Fruit fly (Drosophila melanogaster) whole organism, wandering third instar larva: ENCODE results near the gene CG43679.

Experiments used
- CG32264 ChIP-seq: fragments of 200-800 bp; sonication (Bioruptor generic); optimal IDR thresholded peaks from 2 replicates; lab custom pipeline; 2016; ENCODE audit warnings: missing biosample characterization, missing genetic modification characterization
- CG9705 ChIP-seq: fragments of 200-800 bp; sonication (Bioruptor generic); optimal IDR thresholded peaks from 2 replicates; lab custom pipeline; 2018; ENCODE audit warnings: missing biosample characterization, mild to moderate bottlenecking, missing genetic modification characterization
- CrebA ChIP-seq: fragments of 200-800 bp; sonication (Bioruptor generic); optimal IDR thresholded peaks from 2 replicates; lab custom pipeline; 2016; ENCODE audit warnings: missing biosample characterization, mild to moderate bottlenecking, missing genetic modification characterization, borderline replicate concordance
- Dfd ChIP-seq: fragments of >200 bp; optimal IDR thresholded peaks from 2 replicates; lab custom pipeline; 2017; ENCODE audit warnings: missing biosample characterization, missing genetic modification characterization
- Dif ChIP-seq: fragments of 200-275, 200-300 bp; sonication (Bioruptor generic); optimal IDR thresholded peaks from 2 replicates; lab custom pipeline; 2018; ENCODE audit warnings: missing biosample characterization, missing genetic modification characterization; ENCODE audit not compliant: partially characterized antibody
- GATAd ChIP-seq: sonication (Bioruptor generic); optimal IDR thresholded peaks from 2 replicates; lab custom pipeline; 2016; ENCODE audit warnings: missing biosample characterization, missing genetic modification characterization
- HLH106 ChIP-seq: fragments of 200-800 bp; optimal IDR thresholded peaks from 3 replicates; lab custom pipeline; 2019; ENCODE audit warnings: missing biosample characterization, mild to moderate bottlenecking, missing genetic modification characterization, moderate library complexity
- Hnf4 ChIP-seq: fragments of 200-800 bp; sonication (Bioruptor generic); optimal IDR thresholded peaks from 2 replicates; lab custom pipeline; 2016; ENCODE audit warnings: missing biosample characterization, mild to moderate bottlenecking, missing genetic modification characterization
- Hr78 ChIP-seq: fragments of >200 bp; optimal IDR thresholded peaks from 2 replicates; lab custom pipeline; 2017; ENCODE audit warnings: missing biosample characterization, missing genetic modification characterization
- Hr83 ChIP-seq: fragments of 200-300 bp; sonication (Bioruptor generic); optimal IDR thresholded peaks from 2 replicates; lab custom pipeline; 2016; ENCODE audit warnings: missing biosample characterization, mild to moderate bottlenecking, missing genetic modification characterization, moderate library complexity; ENCODE audit not compliant: poor library complexity, severe bottlenecking
- Jra ChIP-seq: sonication (Bioruptor generic); optimal IDR thresholded peaks from 2 replicates; lab custom pipeline; 2016; ENCODE audit warnings: missing biosample characterization, missing genetic modification characterization
- Mio ChIP-seq: sonication (Bioruptor generic); optimal IDR thresholded peaks from 2 replicates; lab custom pipeline; 2016; ENCODE audit warnings: missing biosample characterization, missing genetic modification characterization
- Myc ChIP-seq: fragments of >200 bp; optimal IDR thresholded peaks from 2 replicates; lab custom pipeline; 2017
- N ChIP-seq: fragments of >200 bp; optimal IDR thresholded peaks from 2 replicates; lab custom pipeline; 2018; ENCODE audit warnings: missing biosample characterization, missing external identifiers, missing genetic modification characterization
- OdsH ChIP-seq: fragments of 200-800 bp; sonication (Bioruptor generic); optimal IDR thresholded peaks from 2 replicates; lab custom pipeline; 2016; ENCODE audit warnings: missing biosample characterization, mild to moderate bottlenecking, missing genetic modification characterization
- Rel ChIP-seq, 2 experiments: fragments of 200-800 bp; sonication (Bioruptor generic) in 1 of 2; optimal IDR thresholded peaks; 2 replicates in 1 of 2; 3 replicates in 1 of 2; lab custom pipeline; 2016 to 2019; ENCODE audit warnings: mild to moderate bottlenecking in 2 of 2, missing biosample characterization in 2 of 2, missing genetic modification characterization in 2 of 2, moderate library complexity in 1 of 2
- Sp1 ChIP-seq: fragments of 200-800 bp; sonication (Bioruptor generic); optimal IDR thresholded peaks from 3 replicates; lab custom pipeline; 2019; ENCODE audit warnings: missing biosample characterization, mild to moderate bottlenecking, missing genetic modification characterization, moderate library complexity
- Vsx2 ChIP-seq: fragments of 200-300, 225-300 bp; sonication (Bioruptor generic); optimal IDR thresholded peaks from 2 replicates; lab custom pipeline; 2018; ENCODE audit warnings: missing biosample characterization, missing genetic modification characterization; ENCODE audit not compliant: partially characterized antibody
- br ChIP-seq: fragments of 200-800 bp; sonication (Bioruptor generic); optimal IDR thresholded peaks from 2 replicates; lab custom pipeline; 2016; ENCODE audit warnings: missing biosample characterization, missing genetic modification characterization
- dl ChIP-seq, 2 experiments: fragments of 175-275, 200-275 bp in 1 of 2; fragments of 200-275 bp in 1 of 2; sonication (Bioruptor generic); optimal IDR thresholded peaks; lab custom pipeline; 2018; ENCODE audit warnings: mild to moderate bottlenecking in 2 of 2, missing biosample characterization in 2 of 2, missing genetic modification characterization in 2 of 2, moderate library complexity in 2 of 2; ENCODE audit not compliant: partially characterized antibody in 2 of 2, insufficient read depth in 1 of 2
- dsf ChIP-seq: sonication (Bioruptor generic); optimal IDR thresholded peaks from 2 replicates; lab custom pipeline; 2016; ENCODE audit warnings: missing biosample characterization, missing genetic modification characterization, borderline replicate concordance
- ey ChIP-seq: fragments of 200-800 bp; sonication (Bioruptor generic); optimal IDR thresholded peaks from 2 replicates; lab custom pipeline; 2016; ENCODE audit warnings: missing biosample characterization, missing genetic modification characterization
- fru ChIP-seq: fragments of 200-800 bp; sonication (Bioruptor generic); optimal IDR thresholded peaks from 3 replicates; lab custom pipeline; 2016; ENCODE audit warnings: missing biosample characterization, mild to moderate bottlenecking, missing genetic modification characterization
- h ChIP-seq: fragments of 200-800 bp; sonication (Bioruptor generic); optimal IDR thresholded peaks from 3 replicates; lab custom pipeline; 2016; ENCODE audit warnings: missing biosample characterization, mild to moderate bottlenecking, missing genetic modification characterization
- jim ChIP-seq: fragments of 175-275, 200-325 bp; sonication (Bioruptor generic); optimal IDR thresholded peaks from 2 replicates; lab custom pipeline; 2016; ENCODE audit warnings: missing biosample characterization, mild to moderate bottlenecking, missing genetic modification characterization
- lola ChIP-seq: fragments of >200 bp; optimal IDR thresholded peaks from 2 replicates; lab custom pipeline; 2017; ENCODE audit warnings: missing biosample characterization, missing genetic modification characterization
- pan ChIP-seq: fragments of >200 bp; optimal IDR thresholded peaks from 2 replicates; lab custom pipeline; 2017
- rgr ChIP-seq: fragments of 200-800 bp; sonication (Bioruptor generic); optimal IDR thresholded peaks from 3 replicates; lab custom pipeline; 2016; ENCODE audit warnings: missing biosample characterization, mild to moderate bottlenecking, missing genetic modification characterization
- sage ChIP-seq: fragments of 200-800 bp; sonication (Bioruptor generic); optimal IDR thresholded peaks from 2 replicates; lab custom pipeline; 2016; ENCODE audit warnings: missing biosample characterization, mild to moderate bottlenecking, missing genetic modification characterization
- sv ChIP-seq: fragments of 200-800 bp; sonication (Bioruptor generic); optimal IDR thresholded peaks from 3 replicates; lab custom pipeline; 2016; ENCODE audit warnings: missing biosample characterization, missing genetic modification characterization
- tai ChIP-seq: sonication (Bioruptor generic); optimal IDR thresholded peaks from 2 replicates; lab custom pipeline; 2016; ENCODE audit warnings: missing biosample characterization, missing genetic modification characterization
- usp ChIP-seq: fragments of >200 bp; optimal IDR thresholded peaks from 2 replicates; lab custom pipeline; 2017; ENCODE audit warnings: missing biosample characterization, missing genetic modification characterization
- woc ChIP-seq: sonication (Bioruptor generic); optimal IDR thresholded peaks from 2 replicates; lab custom pipeline; 2016; ENCODE audit warnings: missing biosample characterization, mild to moderate bottlenecking, missing genetic modification characterization

CG43679 gene

dm6 chr3L:15084288-15084687 is 33.1 kb upstream of the CG43679 start:
- no peak for TF ChIP-seq tai
- no peak for TF ChIP-seq N
- no peak for TF ChIP-seq woc
- no peak for TF ChIP-seq Hnf4 (GFP tag; lab: Kevin White, UChicago)
- no peak for TF ChIP-seq Myc (lab: Kevin White, UChicago)
- no peak for TF ChIP-seq Vsx2 (GFP tag; lab: Kevin White, UChicago)
- no peak for TF ChIP-seq Dif
- no peak for TF ChIP-seq h (GFP tag; lab: Kevin White, UChicago)
- no peak for TF ChIP-seq Jra (GFP tag; lab: Kevin White, UChicago)
- TF ChIP-seq br = no peak
- no peak for TF ChIP-seq Hr83 (GFP tag; lab: Kevin White, UChicago)
- no peak for TF ChIP-seq sage (GFP tag; lab: Kevin White, UChicago)

- TF ChIP-seq Vsx2 (GFP tag; lab: Kevin White, UChicago) (peak; percentile 9), Myc (lab: Kevin White, UChicago) (peak; percentile 5), GATAd (GFP tag; lab: Kevin White, UChicago) (no peak), OdsH (no peak), dl (GFP tag; optimal IDR thresholded peaks at IDR 0.05; lab: Kevin White, UChicago; ENCODE audit: insufficient read depth in 1 of 2, partially characterized antibody in 2 of 2) (peak in 1 of 2 experiments; percentile 35), Hnf4 (GFP tag; lab: Kevin White, UChicago) (no peak), Dif (peak; percentile 65), fru (GFP tag; lab: Kevin White, UChicago) (peak; percentile 60)
- TF ChIP-seq, all 38 proteins: peak for 5
These were observed 28.1 kb upstream of the CG43679 start for dm6 chr3L:15079278-15079677.

dm6 chr3L:15078347-15078746 is 27.1 kb upstream of the CG43679 start, which contains the start of gene Or71a:
Gene Or71a (minus strand): TSS chr3L:15078447.
- TF ChIP-seq Mio = no peak
- no peak for TF ChIP-seq CrebA (GFP tag; lab: Kevin White, UChicago)
- TF ChIP-seq fru (GFP tag; lab: Kevin White, UChicago) = no peak

- no peak for TF ChIP-seq Vsx2 (GFP tag; lab: Kevin White, UChicago)
- TF ChIP-seq Sp1 (GFP tag; lab: Kevin White, UChicago) = no peak
- no peak for TF ChIP-seq usp (GFP tag; lab: Kevin White, UChicago)
- no peak for TF ChIP-seq jim (GFP tag; lab: Kevin White, UChicago)
- no peak for TF ChIP-seq Jra (GFP tag; lab: Kevin White, UChicago)
- TF ChIP-seq Dif = no peak
- no peak for TF ChIP-seq HLH106 (tag; lab: Kevin White, UChicago)
- TF ChIP-seq ey (GFP tag; lab: Kevin White, UChicago) = no peak
- TF ChIP-seq lola = no peak
- no peak for TF ChIP-seq Hr78 (GFP tag; lab: Kevin White, UChicago)
- TF ChIP-seq rgr (GFP tag; lab: Kevin White, UChicago) = no peak
- TF ChIP-seq CG32264 (GFP tag; lab: Kevin White, UChicago) = no peak
These were observed 25.2 kb upstream of the CG43679 start for dm6 chr3L:15076380-15076779.

DNA sequence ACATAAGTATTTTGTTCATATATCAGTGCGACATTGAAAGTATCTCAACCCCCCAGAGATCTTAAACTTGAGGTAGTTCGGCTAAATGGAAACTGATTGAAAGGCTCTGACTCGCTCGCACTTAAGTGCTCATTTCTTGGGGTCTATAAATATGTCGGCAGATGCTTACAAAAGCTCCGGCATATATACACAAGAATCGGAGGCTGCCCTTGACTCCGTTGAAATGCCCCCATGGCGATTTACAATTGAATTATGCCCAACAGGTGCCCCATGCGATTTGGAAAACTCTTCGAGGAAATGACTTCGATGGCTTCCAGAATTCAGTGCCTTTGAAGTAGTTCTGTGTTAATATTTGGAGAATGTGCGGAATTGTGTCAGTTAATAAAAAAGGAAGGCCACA is 22.5 kb upstream of the CG43679 start:
- TF ChIP-seq tai = no peak

DNA sequence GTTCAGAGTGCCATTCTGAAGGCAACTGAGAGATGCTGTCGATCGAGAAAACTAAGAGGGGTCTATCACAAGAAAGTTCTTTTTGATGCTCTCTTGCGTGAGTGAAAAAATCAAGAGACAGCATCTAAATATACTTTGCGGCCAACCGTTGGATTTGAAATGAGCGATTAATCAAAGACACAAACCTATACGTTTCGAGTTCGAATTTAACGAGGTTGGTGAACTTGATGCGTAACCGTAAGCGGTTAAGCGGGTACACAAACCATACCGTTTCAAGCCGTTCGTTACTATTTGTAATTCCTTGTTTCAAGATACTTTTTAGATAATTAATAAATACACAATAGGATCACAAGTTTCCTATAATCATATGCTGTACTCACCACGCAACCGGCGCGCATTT is 20.9 kb upstream of the CG43679 start:
- no peak for TF ChIP-seq pan (lab: Kevin White, UChicago)
- TF ChIP-seq Myc (lab: Kevin White, UChicago) = peak; percentile 84

DNA sequence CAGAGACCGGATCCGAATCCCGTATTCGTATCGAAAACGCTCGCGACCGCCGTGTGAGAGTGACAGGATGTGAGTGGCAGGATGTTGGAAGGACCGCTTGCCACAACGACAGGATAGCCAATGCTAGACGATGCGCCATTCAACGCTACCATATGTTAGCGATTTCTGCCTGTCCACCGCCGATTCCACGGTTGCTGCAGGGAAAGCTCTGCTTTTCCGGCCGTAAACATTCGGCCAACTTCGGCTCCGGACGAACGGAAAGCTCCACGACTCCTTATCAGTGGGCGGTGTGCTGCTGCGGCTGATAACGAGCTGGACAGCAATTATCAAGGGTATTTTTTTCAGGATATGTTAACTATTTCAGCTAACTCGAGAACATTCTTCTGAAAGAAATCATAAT is 13.7 kb upstream of the CG43679 start, which contains the start of gene Sytbeta:
Gene Sytbeta, minus strand, starts transcription at position 101 of the 400 bp plus-strand sequence.
- TF ChIP-seq Hr78 (GFP tag; lab: Kevin White, UChicago) = no peak
- TF ChIP-seq pan (lab: Kevin White, UChicago) = no peak
- TF ChIP-seq Hr83 (GFP tag; lab: Kevin White, UChicago) = no peak
- TF ChIP-seq fru (GFP tag; lab: Kevin White, UChicago) = no peak
- no peak for TF ChIP-seq h (GFP tag; lab: Kevin White, UChicago)
- TF ChIP-seq Rel (GFP tag; optimal IDR thresholded peaks at IDR 0.05; lab: Kevin White, UChicago) = no peak
- TF ChIP-seq Rel (tag; optimal IDR thresholded peaks at IDR 0.05; lab: Kevin White, UChicago) = no peak
- TF ChIP-seq HLH106 (tag; lab: Kevin White, UChicago) = no peak
- TF ChIP-seq Vsx2 (GFP tag; lab: Kevin White, UChicago) = no peak
- TF ChIP-seq jim (GFP tag; lab: Kevin White, UChicago) = no peak
- no peak for TF ChIP-seq dsf (GFP tag; lab: Kevin White, UChicago)
- no peak for TF ChIP-seq lola
- TF ChIP-seq N = no peak
- no peak for TF ChIP-seq Dfd (GFP tag; lab: Kevin White, UChicago)
- no peak for TF ChIP-seq CrebA (GFP tag; lab: Kevin White, UChicago)
- TF ChIP-seq br = no peak
- TF ChIP-seq sage (GFP tag; lab: Kevin White, UChicago) = no peak
- no peak for TF ChIP-seq CG9705 (GFP tag; lab: Kevin White, UChicago)
- TF ChIP-seq sv = no peak
